Fruit fly (Drosophila melanogaster) Kc167 (cell line): ENCODE measurements around the gene mRpL1.

ENCODE experiments used
- Myc ChIP-seq: fragments of >200 bp; optimal IDR thresholded peaks from 2 replicates; lab custom pipeline; 2017; ENCODE audit warnings: missing external identifiers
- Sin3A ChIP-seq: fragments of >200 bp; optimal IDR thresholded peaks from 2 replicates; lab custom pipeline; 2018; ENCODE audit warnings: missing external identifiers
- h ChIP-seq: fragments of >200 bp; optimal IDR thresholded peaks from 3 replicates; lab custom pipeline; 2018; ENCODE audit warnings: missing external identifiers
- insv ChIP-seq: fragments of >200 bp; optimal IDR thresholded peaks from 3 replicates; lab custom pipeline; 2018; ENCODE audit warnings: missing external identifiers
- psq ChIP-seq: fragments of >200 bp; optimal IDR thresholded peaks from 2 replicates; lab custom pipeline; 2017; ENCODE audit warnings: missing external identifiers
- ttk ChIP-seq: sonication (Bioruptor generic); optimal IDR thresholded peaks from 2 replicates; lab custom pipeline; 2017; ENCODE audit warnings: missing external identifiers

Gene mRpL1

DNA sequence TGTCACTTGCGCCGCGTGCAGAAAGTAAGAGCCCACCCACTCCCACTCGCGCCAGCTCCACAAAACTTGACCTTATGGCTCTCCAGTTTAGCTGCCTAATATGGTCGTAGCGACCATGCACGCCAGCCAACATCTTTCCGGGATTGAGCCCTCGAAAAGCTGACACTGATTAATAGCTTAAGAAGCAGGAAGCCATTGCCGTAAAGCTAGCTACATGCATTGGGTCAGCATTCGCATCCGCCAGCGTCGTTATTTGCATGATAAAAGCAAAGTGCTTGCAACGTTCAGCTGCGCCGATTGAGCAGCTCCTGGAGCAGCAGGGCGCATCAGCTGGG lies 5.7 kb downstream of the mRpL1 start:
- TF ChIP-seq ttk: no peak
- TF ChIP-seq h (lab: Kevin White, UChicago): no peak
- no peak for TF ChIP-seq insv (lab: Kevin White, UChicago)
- no peak for TF ChIP-seq Sin3A (lab: Kevin White, UChicago)
- no peak for TF ChIP-seq psq
- no peak for TF ChIP-seq Myc

DNA sequence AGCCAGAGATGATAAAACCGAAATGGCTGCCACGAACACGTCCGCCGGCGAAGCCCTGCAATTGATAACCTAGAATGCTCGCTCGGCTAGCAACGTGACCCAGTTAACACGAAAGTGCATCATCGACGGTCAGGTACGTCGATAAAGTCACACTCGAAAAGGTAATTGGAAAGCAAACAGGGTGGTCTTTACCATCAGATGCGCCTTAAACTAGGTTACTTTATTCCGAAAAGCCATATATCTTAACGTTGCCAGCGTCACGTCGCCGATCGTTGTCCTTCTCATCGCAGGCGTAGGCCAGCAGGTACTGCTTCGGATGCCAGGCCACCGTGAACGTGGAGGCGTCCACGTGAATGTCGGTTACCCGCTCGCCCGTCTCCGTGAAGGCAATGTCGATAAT lies 6.0 kb downstream of the mRpL1 start:
- TF ChIP-seq insv (lab: Kevin White, UChicago): no peak

DNA sequence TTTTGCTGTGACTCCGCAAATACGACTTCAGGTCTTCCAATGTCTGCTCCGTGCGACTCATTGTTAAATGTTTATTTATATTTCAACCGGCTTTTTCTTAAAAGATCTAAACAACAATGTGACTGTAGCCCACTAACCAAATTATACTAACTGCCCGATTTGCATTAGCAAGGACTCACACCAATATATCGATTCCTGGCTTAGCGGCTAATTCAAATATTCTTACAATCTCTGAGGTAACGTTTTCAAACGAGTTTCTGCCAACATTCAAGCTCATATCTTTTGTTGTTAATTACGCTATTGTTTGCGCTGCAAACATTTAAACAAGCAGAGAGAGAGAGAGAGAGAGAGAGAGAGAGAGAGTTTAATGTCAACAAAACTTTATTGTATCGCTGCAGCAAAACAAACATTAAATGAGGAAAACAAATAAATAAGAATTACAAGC lies 7.3 kb downstream of the mRpL1 start, which contains the start of gene tex:
Gene tex (minus strand): TSS at position 131 of the 445 bp plus-strand sequence.
- TF ChIP-seq insv (lab: Kevin White, UChicago) (no peak), ttk (no peak)

DNA sequence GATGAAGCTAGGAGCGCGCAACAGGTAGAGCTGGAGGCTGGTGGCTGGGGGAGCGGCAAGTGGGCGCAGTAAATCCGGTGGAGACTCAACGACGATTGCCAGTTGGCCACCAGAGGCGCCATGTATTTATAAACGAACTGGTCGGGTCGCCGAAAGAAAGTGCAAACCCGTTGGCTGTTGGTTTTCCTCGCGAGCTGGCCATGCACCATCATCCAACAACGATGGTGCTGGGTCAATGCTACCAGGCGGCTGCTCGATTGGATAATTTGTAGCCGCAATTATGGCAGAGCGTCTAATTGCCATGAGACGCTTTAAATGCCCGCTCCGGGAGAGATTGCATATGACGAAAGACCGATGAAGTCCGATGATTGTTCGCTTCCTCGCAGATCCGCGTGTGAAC lies 9.4 kb downstream of the mRpL1 start, which contains the start of gene CG11693:
Gene CG11693 (minus strand): TSS at position 101 of the 400 bp plus-strand sequence.
- TF ChIP-seq insv (lab: Kevin White, UChicago): no peak
- TF ChIP-seq Myc: no peak
- TF ChIP-seq psq: no peak
- no peak for TF ChIP-seq Sin3A (lab: Kevin White, UChicago)
- TF ChIP-seq h (lab: Kevin White, UChicago): no peak
- TF ChIP-seq ttk: no peak

DNA sequence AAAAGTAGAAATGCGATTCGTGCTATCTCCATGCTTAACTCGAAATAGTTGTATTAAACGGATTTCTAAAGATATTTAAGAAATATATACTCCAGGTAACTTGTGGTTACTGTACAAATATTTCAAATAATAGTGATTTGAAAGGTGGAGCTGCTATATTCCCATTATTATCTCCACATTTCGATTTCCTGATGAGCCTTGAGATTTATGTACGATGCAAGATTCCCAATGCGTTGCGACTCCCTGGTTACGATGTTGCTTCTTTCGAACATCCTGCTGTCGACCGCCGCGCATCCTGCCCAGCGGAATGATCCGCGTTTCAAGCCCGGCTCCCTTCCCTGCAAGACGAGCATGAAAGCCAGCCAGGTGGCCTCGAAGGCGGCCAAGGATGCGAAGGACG lies 10.8 kb downstream of the mRpL1 start, which contains the start of the genes CG11694 and CG11698:
Gene CG11694 (minus strand): TSS at position 101 of the 400 bp plus-strand sequence.
Gene CG11698 (plus strand): TSS at position 152 of the 400 bp plus-strand sequence.
- no peak for TF ChIP-seq insv (lab: Kevin White, UChicago)
- no peak for TF ChIP-seq Myc
- no peak for TF ChIP-seq h (lab: Kevin White, UChicago)
- no peak for TF ChIP-seq ttk
- TF ChIP-seq Sin3A (lab: Kevin White, UChicago): no peak
- TF ChIP-seq psq: no peak

DNA sequence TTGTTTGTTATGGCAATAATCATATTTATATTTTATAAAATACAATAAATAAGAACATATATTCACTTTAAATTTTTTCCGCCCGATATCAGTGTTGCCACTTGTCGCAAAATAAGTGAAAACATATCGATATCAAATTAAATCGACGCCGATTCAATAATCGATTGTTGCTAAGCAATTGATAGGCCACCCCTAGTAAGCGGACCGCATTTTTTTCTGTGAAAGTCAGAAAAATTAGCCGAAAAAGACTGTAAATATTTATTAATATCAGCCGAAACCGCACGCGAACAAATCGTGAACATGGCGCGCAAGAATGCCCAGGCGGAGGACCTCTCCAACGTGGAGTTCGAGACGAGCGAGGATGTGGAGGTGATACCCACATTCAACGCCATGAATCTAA lies 11.8 kb downstream of the mRpL1 start, which contains the start of gene CG7483:
Gene CG7483 (plus strand): TSS at position 171 of the 400 bp plus-strand sequence.
- TF ChIP-seq insv (lab: Kevin White, UChicago) (no peak), Myc (no peak), Sin3A (lab: Kevin White, UChicago) (no peak), ttk (no peak), psq (no peak), h (lab: Kevin White, UChicago) (no peak)

DNA sequence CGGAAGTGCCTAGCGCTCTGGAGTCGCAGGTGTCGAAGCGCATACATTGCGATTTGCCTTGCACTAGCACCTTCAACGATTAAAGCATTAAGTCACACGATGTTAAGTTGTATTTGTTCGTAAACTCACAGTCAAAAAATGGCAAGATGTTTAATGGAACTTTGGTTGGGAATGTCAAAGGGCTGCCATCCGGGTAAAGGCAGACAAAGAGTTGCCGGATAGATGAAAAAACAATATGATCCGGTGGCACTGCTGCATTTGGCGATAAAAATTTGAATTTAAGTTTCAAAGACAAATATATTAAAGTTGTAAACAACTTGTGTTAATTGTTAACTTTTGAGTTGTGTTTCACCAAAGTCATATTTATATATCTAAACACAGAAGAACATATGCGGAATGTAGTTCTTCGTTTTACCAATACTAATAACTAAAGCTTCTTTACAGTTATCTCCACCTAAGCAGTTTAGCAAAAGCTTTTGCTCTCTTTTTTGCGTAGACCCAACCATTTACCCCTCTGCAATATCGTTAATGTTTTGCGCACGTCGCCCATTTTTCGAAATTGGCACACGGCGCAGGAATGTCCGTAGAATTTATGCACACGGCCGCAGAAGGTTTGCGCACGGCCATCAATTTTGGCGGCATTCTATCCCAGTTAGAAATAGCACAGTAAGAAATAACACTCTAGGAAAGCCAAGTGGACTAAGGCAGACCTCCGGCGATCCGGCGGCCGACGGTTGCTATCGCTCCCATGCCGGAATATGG lies 15.3 kb downstream of the mRpL1 start, which contains the start of gene Coq2:
Gene Coq2 (minus strand): TSS at position 200 of the 762 bp plus-strand sequence.
- TF ChIP-seq insv (lab: Kevin White, UChicago) (no peak), ttk (no peak), Myc (no peak), h (lab: Kevin White, UChicago) (no peak), Sin3A (lab: Kevin White, UChicago) (no peak), psq (no peak)

DNA sequence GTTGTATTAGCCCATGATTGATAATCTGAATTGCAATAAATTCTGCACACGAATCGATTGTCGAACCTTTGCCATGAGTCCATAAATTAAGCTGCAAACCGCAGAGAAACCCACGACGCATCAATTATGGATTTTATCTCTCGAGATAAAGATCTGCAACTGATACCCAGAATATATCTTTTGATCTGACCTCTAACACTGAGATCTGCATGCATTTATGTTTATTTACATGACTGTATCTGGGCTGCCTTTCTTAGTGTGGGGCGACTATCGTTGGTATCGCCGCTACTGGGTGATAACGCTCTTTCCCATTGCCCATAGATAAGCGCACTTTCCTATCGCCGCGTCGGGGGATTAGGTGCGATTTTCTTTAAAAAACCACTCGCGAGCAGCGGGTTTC lies 16.0 kb downstream of the mRpL1 start, which contains the start of gene Ctr1B:
Gene Ctr1B (plus strand): TSS at position 398 of the 400 bp plus-strand sequence.
- no peak for TF ChIP-seq ttk
- TF ChIP-seq Myc: no peak
- TF ChIP-seq h (lab: Kevin White, UChicago): no peak

DNA sequence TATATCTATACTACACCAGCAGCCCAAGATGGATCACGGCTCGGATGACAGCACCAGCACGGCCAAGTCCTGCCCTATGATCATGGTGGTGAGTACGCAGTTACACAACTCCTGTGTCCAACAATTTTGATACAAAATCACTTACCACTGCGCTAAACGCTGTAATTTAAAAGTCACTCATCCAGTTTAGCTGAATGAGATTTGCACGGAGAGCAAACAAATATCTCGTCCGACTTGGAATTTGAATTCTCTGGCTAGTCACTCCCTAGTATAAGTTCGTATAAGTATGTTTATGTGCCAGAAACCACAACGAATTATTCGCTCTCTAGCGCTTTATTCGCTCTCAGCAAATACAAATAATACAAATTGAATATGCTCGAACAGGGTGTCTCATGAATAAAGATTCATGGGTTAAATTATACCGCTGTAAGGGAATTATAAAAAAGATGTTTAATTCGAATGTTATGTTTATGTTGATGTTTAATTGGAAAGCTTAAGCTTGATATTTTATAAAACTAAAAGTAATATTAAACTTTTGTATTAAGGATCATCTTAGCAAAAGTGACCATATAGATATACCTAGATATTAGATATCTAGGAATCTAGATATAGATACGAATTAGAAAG lies 16.6 kb downstream of the mRpL1 start:
- TF ChIP-seq ttk (no peak), Sin3A (lab: Kevin White, UChicago) (no peak), h (lab: Kevin White, UChicago) (no peak), insv (lab: Kevin White, UChicago) (no peak), psq (no peak), Myc (no peak)

DNA sequence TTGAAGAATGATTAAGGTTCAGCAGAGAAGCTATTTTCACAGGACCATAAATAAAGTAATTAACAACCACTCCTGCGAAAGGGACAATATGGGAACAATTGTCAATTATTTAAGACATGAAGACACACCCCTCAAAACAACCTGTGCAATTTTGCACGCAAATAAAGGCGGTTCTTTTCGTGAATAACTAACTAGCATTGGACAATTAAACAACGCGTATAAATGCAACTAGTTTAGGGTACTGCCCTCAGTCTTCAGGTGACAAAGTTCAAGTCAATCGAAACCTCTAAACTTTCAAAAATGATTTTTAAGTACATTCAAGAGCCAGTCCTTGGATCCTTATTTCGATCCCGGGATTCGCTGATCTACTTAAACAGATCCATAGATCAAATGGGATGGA lies 20.2 kb downstream of the mRpL1 start, which contains the start of gene Or85a:
Gene Or85a (plus strand): TSS at position 301 of the 400 bp plus-strand sequence.
- no peak for TF ChIP-seq psq

DNA sequence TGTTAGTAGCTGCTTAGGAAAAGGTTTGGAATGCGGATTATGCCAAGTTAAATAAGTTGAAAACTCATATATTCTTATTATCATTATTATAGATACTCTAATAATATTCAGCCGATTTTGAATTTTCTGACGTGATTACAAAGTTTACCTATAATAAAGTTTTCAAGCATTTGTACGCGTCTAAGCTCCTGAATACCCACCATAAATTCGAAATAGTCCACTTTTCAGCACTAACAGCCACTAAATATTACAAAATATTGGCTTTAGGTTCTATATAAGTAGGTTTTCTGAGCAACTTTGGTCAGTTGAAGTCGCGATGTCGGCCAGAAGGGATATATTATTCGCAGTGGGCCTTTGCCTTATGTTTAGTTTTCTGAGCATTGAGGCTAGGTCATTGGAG lies 22.8 kb downstream of the mRpL1 start, which contains the start of gene CG7443:
Gene CG7443 (plus strand): TSS at position 301 of the 400 bp plus-strand sequence.
- no peak for TF ChIP-seq Myc
- no peak for TF ChIP-seq insv (lab: Kevin White, UChicago)
- TF ChIP-seq h (lab: Kevin White, UChicago): no peak
- TF ChIP-seq Sin3A (lab: Kevin White, UChicago): no peak
- no peak for TF ChIP-seq ttk
- TF ChIP-seq psq: no peak

DNA sequence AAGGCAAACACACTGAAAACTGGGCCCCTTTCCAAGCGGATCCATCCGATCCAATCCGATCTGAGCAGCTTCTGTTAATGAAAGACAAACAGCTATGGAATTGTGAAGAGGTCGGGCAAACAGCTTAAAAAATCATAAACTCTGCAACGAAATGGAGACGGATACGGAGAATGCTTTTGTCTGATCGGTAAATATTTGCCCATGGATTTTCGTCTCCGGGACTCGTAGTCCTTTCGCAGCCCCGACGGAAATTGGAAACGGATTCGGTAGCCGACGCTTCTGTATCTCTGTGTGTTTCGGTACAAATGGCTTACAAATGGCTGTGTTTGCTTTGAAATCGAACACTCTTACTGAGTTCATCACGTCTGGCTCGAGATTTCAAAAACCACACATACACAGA lies 25.6 kb downstream of the mRpL1 start:
- TF ChIP-seq psq (no peak), insv (lab: Kevin White, UChicago) (no peak), h (lab: Kevin White, UChicago) (no peak), Sin3A (lab: Kevin White, UChicago) (no peak), Myc (no peak), ttk (no peak)
